Worm (Caenorhabditis elegans) whole organism, midembryonic: ENCODE results near the gene acox-3.

Source experiments
- cog-1 ChIP-seq: sonication (generic microtip); optimal IDR thresholded peaks from 2 replicates; lab custom pipeline; 2016; ENCODE audit warnings: missing genetic modification characterization, missing compliant biosample characterization
- med-1 ChIP-seq: sonication (generic microtip); optimal IDR thresholded peaks from 2 replicates; lab custom pipeline; 2017; ENCODE audit warnings: missing genetic modification characterization, mild to moderate bottlenecking, missing compliant biosample characterization, antibody characterized with exemption, missing genetic modification reagents; ENCODE audit not compliant: insufficient read depth

DNA sequence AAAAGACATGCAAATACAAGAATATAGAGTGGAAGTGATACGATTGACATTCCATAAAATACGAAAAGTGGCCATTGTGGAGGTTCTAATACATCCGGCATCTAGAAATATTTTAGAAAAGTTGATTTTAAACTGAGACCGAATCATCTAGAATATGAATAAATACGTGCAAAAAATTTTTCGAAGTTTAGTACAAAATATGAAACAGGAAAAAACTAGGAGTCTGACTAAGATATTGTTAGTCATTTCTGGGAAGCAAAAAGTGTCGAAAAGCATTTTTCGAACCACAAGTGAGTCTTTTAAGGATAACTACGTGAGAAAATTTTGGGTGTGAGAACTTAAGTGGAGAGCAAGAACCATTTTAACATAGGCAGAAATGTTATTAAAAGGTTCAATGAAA lies 33.9 kb upstream of the acox-3 start, which contains the start of gene srv-32:
- TF ChIP-seq med-1 (GFP tag; lab: Kevin White, UChicago) (no peak), cog-1 (tag; lab: Kevin White, UChicago) (no peak)
